Worm (Caenorhabditis elegans): Measurements from ENCODE around the gene T16A9.3.

Gene T16A9.3

ce11 chrV:14182860-14183259 lies 22.5 kb upstream of the T16A9.3 start, which contains the start of gene cest-2.3:
cest-2.3 (minus strand) TSS chrV:14182960.
- TF ChIP-seq B0019.2 (GFP tag; conservative IDR thresholded peaks at IDR 0.05) (no peak), ama-1 (optimal IDR thresholded peaks at IDR 0.05) (no peak), ama-1 (GFP tag; optimal IDR thresholded peaks at IDR 0.05) (no peak), xnd-1 (tag; optimal IDR thresholded peaks at IDR 0.05) (no peak), D2030.7 (GFP tag; IDR thresholded peaks at IDR 0.05) (no peak), madf-3 (GFP tag; IDR thresholded peaks at IDR 0.05) (no peak), rcor-1 (GFP tag; IDR thresholded peaks at IDR 0.05) (no peak), sdz-38 (tag; optimal IDR thresholded peaks at IDR 0.05) (no peak), snpc-3.4 (tag; optimal IDR thresholded peaks at IDR 0.05) (no peak), hlh-26 (GFP tag; conservative IDR thresholded peaks at IDR 0.05) (no peak), efl-1 (GFP tag; optimal IDR thresholded peaks at IDR 0.05) (no peak), ztf-3 (GFP tag; optimal IDR thresholded peaks at IDR 0.05) (no peak), rpc-1 (optimal IDR thresholded peaks at IDR 0.05) (no peak), rpc-1 (tag; optimal IDR thresholded peaks at IDR 0.05) (no peak), madf-8 (GFP tag; conservative IDR thresholded peaks at IDR 0.05) (no peak), ztf-18 (tag; optimal IDR thresholded peaks at IDR 0.05) (no peak), ekl-4 (GFP tag; IDR thresholded peaks at IDR 0.05) (no peak), gei-17 (GFP tag; optimal IDR thresholded peaks at IDR 0.05) (no peak), Y79H2A.3 (GFP tag; conservative IDR thresholded peaks at IDR 0.05) (no peak), ztf-6 (GFP tag; IDR thresholded peaks at IDR 0.05) (no peak)

ce11 chrV:14185438-14185837 lies 19.9 kb upstream of the T16A9.3 start, which contains the start of the genes trm-1 and ints-2:
trm-1 (minus strand) TSS chrV:14185612.
ints-2 (plus strand) TSS chrV:14185686.
- TF ChIP-seq efl-1 (GFP tag; optimal IDR thresholded peaks at IDR 0.05) (peak; percentile 21), snpc-4 (GFP tag; optimal IDR thresholded peaks at IDR 0.05) (no peak), snpc-4 (tag; optimal IDR thresholded peaks at IDR 0.05) (peak in 1 of 4 experiments; percentile 45), him-1 (tag; optimal IDR thresholded peaks at IDR 0.05) (no peak), lsl-1 (GFP tag; optimal IDR thresholded peaks at IDR 0.05) (peak; percentile 4), lin-54 (GFP tag; optimal IDR thresholded peaks at IDR 0.05) (peak; percentile 10), attf-5 (GFP tag; optimal IDR thresholded peaks at IDR 0.05) (peak; percentile 20), mes-4 (tag; optimal IDR thresholded peaks at IDR 0.05) (no peak), mcd-1 (GFP tag; IDR thresholded peaks at IDR 0.05) (peak; percentile 96), F33H1.4 (GFP tag; IDR thresholded peaks at IDR 0.05) (peak; percentile 21; the same call in 1 of the 2 replicates), lin-35 (GFP tag; optimal IDR thresholded peaks at IDR 0.05) (peak in 1 of 3 experiments; percentile 36), ZK185.1 (tag; optimal IDR thresholded peaks at IDR 0.05; ENCODE audit: poor library complexity, severe bottlenecking) (peak; percentile 27), hmg-1.2 (GFP tag; IDR thresholded peaks at IDR 0.05) (0 out of 2 replicates have a peak, but pooled peaks have one; percentile 19), ztf-6 (GFP tag; IDR thresholded peaks at IDR 0.05) (no peak)

- TF ChIP-seq F39B2.1 (GFP tag; IDR thresholded peaks at IDR 0.05) (no peak), nfya-1 (tag; optimal IDR thresholded peaks at IDR 0.05; ENCODE audit: borderline replicate concordance, insufficient read depth) (no peak), lin-35 (GFP tag; optimal IDR thresholded peaks at IDR 0.05) (no peak), rpc-1 (optimal IDR thresholded peaks at IDR 0.05) (no peak), rpc-1 (tag; optimal IDR thresholded peaks at IDR 0.05) (no peak), nhr-80 (tag; optimal IDR thresholded peaks at IDR 0.05) (no peak), ama-1 (optimal IDR thresholded peaks at IDR 0.05) (no peak), ama-1 (GFP tag; optimal IDR thresholded peaks at IDR 0.05) (no peak), attf-3 (GFP tag; conservative IDR thresholded peaks at IDR 0.05) (no peak), ets-4 (GFP tag; optimal IDR thresholded peaks at IDR 0.05) (no peak), aptf-3 (GFP tag; IDR thresholded peaks at IDR 0.05) (no peak), dpff-1 (tag; optimal IDR thresholded peaks at IDR 0.05) (no peak), Y79H2A.3 (GFP tag; conservative IDR thresholded peaks at IDR 0.05) (no peak), ceh-40 (GFP tag; IDR thresholded peaks at IDR 0.05) (no peak), hmg-1.2 (GFP tag; IDR thresholded peaks at IDR 0.05) (no peak), F23B12.7 (tag; optimal IDR thresholded peaks at IDR 0.05; ENCODE audit: insufficient read depth) (no peak)
These were observed 18.2 kb upstream of the T16A9.3 start for ce11 chrV:14187104-14187503.

Measured in whole organism, young adult.